Fruit fly (Drosophila melanogaster) whole organism, embryonic: ENCODE data around the gene CG16812.
A peak's percentile ranks its signal among the peaks of the same experiment; 100 is the strongest.

ENCODE experiments used
- Bteb2 ChIP-seq: fragments of 200-800 bp; sonication (Bioruptor generic); optimal IDR thresholded peaks from 2 replicates; lab custom pipeline; 2016; ENCODE audit warnings: missing biosample characterization, missing genetic modification characterization
- CG10147 ChIP-seq: fragments of 200-800 bp; sonication (Bioruptor generic); optimal IDR thresholded peaks from 2 replicates; lab custom pipeline; 2019; ENCODE audit warnings: missing biosample characterization, mild to moderate bottlenecking, missing genetic modification characterization, moderate library complexity
- CG10979 ChIP-seq: fragments of 200-800 bp; sonication (Bioruptor generic); optimal IDR thresholded peaks from 2 replicates; lab custom pipeline; 2018; ENCODE audit warnings: missing biosample characterization, mild to moderate bottlenecking, missing genetic modification characterization, moderate library complexity
- CG11456 ChIP-seq: fragments of 200-800 bp; sonication (Bioruptor generic); IDR thresholded peaks from 3 replicates; pipeline ENCODE4 v1.3.6; 2022; ENCODE audit warnings: missing biosample characterization, missing genetic modification characterization
- CG14667 ChIP-seq: fragments of 200-800 bp; sonication (Bioruptor generic); IDR thresholded peaks from 2 replicates; pipeline ENCODE4 v1.3.6; 2022; ENCODE audit warnings: missing biosample characterization, missing genetic modification characterization
- CG1529 ChIP-seq: fragments of 200-800 bp; sonication (Bioruptor generic); optimal IDR thresholded peaks from 3 replicates; lab custom pipeline; 2018; ENCODE audit warnings: missing biosample characterization, missing genetic modification characterization
- CG17328 ChIP-seq: fragments of 200-800 bp; sonication (Bioruptor generic); IDR thresholded peaks from 2 replicates; pipeline ENCODE4 v1.3.6; 2022; ENCODE audit warnings: missing biosample characterization, missing genetic modification characterization
- CG18262 ChIP-seq: fragments of 200-800 bp; optimal IDR thresholded peaks from 3 replicates; lab custom pipeline; 2019; ENCODE audit warnings: missing biosample characterization, mild to moderate bottlenecking, missing genetic modification characterization, moderate library complexity
- CG18764 ChIP-seq: fragments of 200-800 bp; sonication (Bioruptor generic); optimal IDR thresholded peaks from 3 replicates; lab custom pipeline; 2016; ENCODE audit warnings: missing biosample characterization, missing genetic modification characterization
- CG30020 ChIP-seq: fragments of 200-800 bp; optimal IDR thresholded peaks from 2 replicates; lab custom pipeline; 2019; ENCODE audit warnings: missing biosample characterization, mild to moderate bottlenecking, missing genetic modification characterization, moderate library complexity
- CG4404 ChIP-seq: fragments of 200-800 bp; sonication (Bioruptor generic); IDR thresholded peaks from 2 replicates; pipeline ENCODE4 v1.3.6; 2022; ENCODE audit warnings: missing biosample characterization, missing genetic modification characterization
- CG6654 ChIP-seq: fragments of 200-800 bp; sonication (Bioruptor generic); optimal IDR thresholded peaks from 2 replicates; lab custom pipeline; 2017; ENCODE audit warnings: missing biosample characterization, mild to moderate bottlenecking, missing genetic modification characterization
- CG6765 ChIP-seq: fragments of 200-800 bp; sonication (Bioruptor generic); optimal IDR thresholded peaks from 3 replicates; lab custom pipeline; 2017; ENCODE audit warnings: missing biosample characterization, mild to moderate bottlenecking, missing genetic modification characterization
- CG7987 ChIP-seq: fragments of 200-800 bp; sonication (Bioruptor generic); optimal IDR thresholded peaks from 2 replicates; lab custom pipeline; 2018; ENCODE audit warnings: missing biosample characterization, mild to moderate bottlenecking, missing genetic modification characterization, moderate library complexity
- CG9876 ChIP-seq: fragments of 200-800 bp; sonication (Bioruptor generic); optimal IDR thresholded peaks from 2 replicates; lab custom pipeline; 2016; ENCODE audit warnings: missing biosample characterization, missing genetic modification characterization
- Deaf1 ChIP-seq: fragments of 200-800 bp; optimal IDR thresholded peaks from 3 replicates; lab custom pipeline; 2019; ENCODE audit warnings: missing biosample characterization, mild to moderate bottlenecking, missing genetic modification characterization, moderate library complexity
- Doc3 ChIP-seq: fragments of 200-800 bp; sonication (Bioruptor generic); IDR thresholded peaks from 3 replicates; pipeline ENCODE4 v1.3.6; 2022; ENCODE audit warnings: missing biosample characterization, missing genetic modification characterization; ENCODE audit not compliant: partially characterized antibody
- Hey ChIP-seq: fragments of 200-800 bp; sonication (Bioruptor generic); optimal IDR thresholded peaks from 3 replicates; lab custom pipeline; 2018; ENCODE audit warnings: missing biosample characterization, mild to moderate bottlenecking, missing genetic modification characterization
- HmgZ ChIP-seq: fragments of 200-800 bp; sonication (Bioruptor generic); optimal IDR thresholded peaks from 2 replicates; lab custom pipeline; 2018; ENCODE audit warnings: missing biosample characterization, mild to moderate bottlenecking, missing genetic modification characterization
- Hmx ChIP-seq: fragments of 200-800 bp; sonication (Bioruptor generic); optimal IDR thresholded peaks from 2 replicates; lab custom pipeline; 2016; ENCODE audit warnings: missing biosample characterization, missing genetic modification characterization
- Hr51 ChIP-seq, 2 experiments: fragments of 200-800 bp; sonication (Bioruptor generic); optimal IDR thresholded peaks; 2 replicates in 1 of 2; 3 replicates in 1 of 2; lab custom pipeline; 2016 to 2018; ENCODE audit warnings: missing biosample characterization in 2 of 2, missing genetic modification characterization in 2 of 2, mild to moderate bottlenecking in 1 of 2, moderate library complexity in 1 of 2
- Lim3 ChIP-seq: fragments of 200-800 bp; sonication (Bioruptor generic); IDR thresholded peaks from 2 replicates; pipeline ENCODE4 v1.3.6; 2022; ENCODE audit warnings: missing biosample characterization, missing genetic modification characterization
- Meics ChIP-seq: fragments of 200-800 bp; sonication (Bioruptor generic); optimal IDR thresholded peaks from 2 replicates; lab custom pipeline; 2017; ENCODE audit warnings: missing biosample characterization, mild to moderate bottlenecking, missing genetic modification characterization
- Oaz ChIP-seq: fragments of 200-800 bp; sonication (Bioruptor generic); IDR thresholded peaks from 2 replicates; pipeline ENCODE4 v1.3.6; 2022; ENCODE audit warnings: missing biosample characterization, missing genetic modification characterization
- Rfx ChIP-seq: fragments of 200-800 bp; sonication (Bioruptor generic); IDR thresholded peaks from 2 replicates; pipeline ENCODE4 v1.3.6; 2022; ENCODE audit warnings: missing biosample characterization, missing genetic modification characterization
- ab ChIP-seq: fragments of 200-800 bp; sonication (Bioruptor generic); optimal IDR thresholded peaks from 2 replicates; lab custom pipeline; 2016; ENCODE audit warnings: missing biosample characterization, missing genetic modification characterization
- cad ChIP-seq: fragments of >200 bp; optimal IDR thresholded peaks from 2 replicates; lab custom pipeline; 2017; ENCODE audit warnings: missing biosample characterization, missing genetic modification characterization
- esg ChIP-seq: fragments of 200-800 bp; sonication (Bioruptor generic); conservative IDR thresholded peaks from 2 replicates; pipeline ENCODE4 v1.3.6; 2022; ENCODE audit warnings: missing biosample characterization, missing genetic modification characterization
- fd96Cb ChIP-seq: fragments of 200-800 bp; sonication (Bioruptor generic); optimal IDR thresholded peaks from 2 replicates; lab custom pipeline; 2018; ENCODE audit warnings: missing biosample characterization, mild to moderate bottlenecking, missing genetic modification characterization, moderate library complexity
- gsb ChIP-seq: fragments of 200-800 bp; sonication (Bioruptor generic); IDR thresholded peaks from 2 replicates; pipeline ENCODE4 v1.3.6; 2022; ENCODE audit warnings: missing biosample characterization, missing genetic modification characterization
- ham ChIP-seq: fragments of 200-800 bp; sonication (Bioruptor generic); IDR thresholded peaks from 2 replicates; pipeline ENCODE4 v1.3.6; 2022; ENCODE audit warnings: missing biosample characterization, missing genetic modification characterization
- her ChIP-seq: fragments of 200-800 bp; sonication (Bioruptor generic); optimal IDR thresholded peaks from 2 replicates; lab custom pipeline; 2016; ENCODE audit warnings: missing biosample characterization, missing genetic modification characterization
- hth ChIP-seq: fragments of >200 bp; optimal IDR thresholded peaks from 2 replicates; lab custom pipeline; 2017; ENCODE audit warnings: inconsistent platforms
- ken ChIP-seq: fragments of 200-800 bp; sonication (Bioruptor generic); IDR thresholded peaks from 3 replicates; pipeline ENCODE4 v1.3.6; 2022; ENCODE audit warnings: missing biosample characterization, missing genetic modification characterization
- kni ChIP-seq: fragments of 200-800 bp; sonication (Bioruptor generic); optimal IDR thresholded peaks from 3 replicates; lab custom pipeline; 2017; ENCODE audit warnings: mild to moderate bottlenecking, missing biosample characterization, missing genetic modification reagents, missing genetic modification characterization
- lola ChIP-seq, 3 experiments: fragments of >200 bp in 2 of 3; fragments of 200-800 bp in 1 of 3; sonication (Bioruptor generic) in 1 of 3; optimal IDR thresholded peaks; 2 replicates each; lab custom pipeline; 2017 to 2019; ENCODE audit warnings: missing biosample characterization in 3 of 3, missing genetic modification characterization in 3 of 3, mild to moderate bottlenecking in 1 of 3, moderate library complexity in 1 of 3
- mld ChIP-seq: fragments of 200-800 bp; sonication (Bioruptor generic); IDR thresholded peaks from 3 replicates; pipeline ENCODE4 v1.3.6; 2022; ENCODE audit warnings: missing biosample characterization, missing genetic modification characterization; ENCODE audit not compliant: partially characterized antibody
- nerfin-1 ChIP-seq: fragments of 200-800 bp; sonication (Bioruptor generic); optimal IDR thresholded peaks from 3 replicates; lab custom pipeline; 2019; ENCODE audit warnings: missing biosample characterization, mild to moderate bottlenecking, missing genetic modification characterization, moderate library complexity
- p53 ChIP-seq: fragments of 200-800 bp; sonication (Bioruptor generic); optimal IDR thresholded peaks from 2 replicates; lab custom pipeline; 2016; ENCODE audit warnings: missing biosample characterization, missing genetic modification characterization
- repo ChIP-seq: fragments of 200-800 bp; sonication (Bioruptor generic); optimal IDR thresholded peaks from 2 replicates; lab custom pipeline; 2016; ENCODE audit warnings: missing biosample characterization, missing genetic modification characterization
- schlank ChIP-seq: fragments of 200-800 bp; sonication (Bioruptor generic); optimal IDR thresholded peaks from 2 replicates; lab custom pipeline; 2018; ENCODE audit warnings: missing biosample characterization, mild to moderate bottlenecking, missing genetic modification characterization
- sens ChIP-seq: fragments of 200-800 bp; sonication (Bioruptor generic); peaks from one replicate; lab custom pipeline; 2016; ENCODE audit warnings: missing biosample characterization, missing genetic modification characterization
- seq ChIP-seq: fragments of 200-800 bp; sonication (Bioruptor generic); IDR thresholded peaks from 2 replicates; pipeline ENCODE4 v1.3.6; 2022; ENCODE audit warnings: missing biosample characterization, missing genetic modification characterization
- sna ChIP-seq: fragments of 200-800 bp; sonication (Bioruptor generic); IDR thresholded peaks from 2 replicates; pipeline ENCODE4 v1.3.6; 2022; ENCODE audit warnings: missing biosample characterization, missing genetic modification characterization; ENCODE audit not compliant: partially characterized antibody
- tgo ChIP-seq: fragments of 200-800 bp; sonication (Bioruptor generic); IDR thresholded peaks from 3 replicates; pipeline ENCODE4 v1.3.6; 2022; ENCODE audit warnings: missing biosample characterization, missing genetic modification characterization
- unpg ChIP-seq: fragments of 200-800 bp; sonication (Bioruptor generic); optimal IDR thresholded peaks from 3 replicates; lab custom pipeline; 2018; ENCODE audit warnings: missing biosample characterization, mild to moderate bottlenecking, missing genetic modification characterization, moderate library complexity
- vnd ChIP-seq: fragments of 200-800 bp; sonication (Bioruptor generic); IDR thresholded peaks from 3 replicates; pipeline ENCODE4 v1.3.6; 2022; ENCODE audit warnings: missing biosample characterization, missing genetic modification characterization; ENCODE audit not compliant: partially characterized antibody
- zfh2 ChIP-seq: fragments of 200-800 bp; sonication (Bioruptor generic); optimal IDR thresholded peaks from 2 replicates; lab custom pipeline; 2016; ENCODE audit warnings: missing biosample characterization, missing genetic modification characterization

Gene CG16812

dm6 chr2L:13222225-13222648, at the start of gene CG16812, which contains the start of gene Ski6 (continued):
- peak; percentile 82 for TF ChIP-seq nerfin-1 (tag; lab: Kevin White, UChicago)
- TF ChIP-seq vnd (GFP tag; lab: Robert Waterston, UW), result no peak
- no peak for TF ChIP-seq gsb
- peak; percentile 48 for TF ChIP-seq Meics
- TF ChIP-seq Hr51 (GFP tag; optimal IDR thresholded peaks at IDR 0.05; lab: Kevin White, UChicago), result no peak
- peak; percentile 52 for TF ChIP-seq Bteb2 (GFP tag; lab: Kevin White, UChicago)
- TF ChIP-seq ham (GFP tag; lab: Robert Waterston, UW), result no peak
- TF ChIP-seq her (GFP tag; lab: Kevin White, UChicago), result no peak
- no peak for TF ChIP-seq hth (lab: Kevin White, UChicago)
- TF ChIP-seq zfh2 (GFP tag; lab: Kevin White, UChicago), result peak; percentile 15
- TF ChIP-seq unpg (GFP tag; lab: Kevin White, UChicago), result no peak
- no peak; the same call in 2 of the 3 replicates for TF ChIP-seq Doc3 (GFP tag; lab: Robert Waterston, UW)
- TF ChIP-seq CG6654 (GFP tag; lab: Kevin White, UChicago), result no peak
- peak; percentile 47 for TF ChIP-seq CG18764 (GFP tag; lab: Kevin White, UChicago)
- TF ChIP-seq sna (GFP tag; lab: Robert Waterston, UW), result 0 out of 2 replicates have a peak, but pooled peaks have one; percentile 21
- TF ChIP-seq Rfx (GFP tag; lab: Robert Waterston, UW), result peak; percentile 73
- peak; percentile 58; the same call in 2 of the 3 replicates for TF ChIP-seq tgo (GFP tag; lab: Robert Waterston, UW)
- peak; percentile 43 for TF ChIP-seq esg (GFP tag; lab: Robert Waterston, UW)
- no peak for TF ChIP-seq Lim3 (GFP tag; lab: Robert Waterston, UW)
- TF ChIP-seq CG4404 (GFP tag; lab: Robert Waterston, UW), result peak; percentile 40; the same call in 1 of the 2 replicates
- TF ChIP-seq mld, result no peak
- TF ChIP-seq p53, result no peak
- TF ChIP-seq CG17328, result peak; percentile 68
- TF ChIP-seq Hey (tag; lab: Kevin White, UChicago), result no peak
- TF ChIP-seq schlank (tag; lab: Kevin White, UChicago), result no peak
- no peak for TF ChIP-seq repo (GFP tag; lab: Kevin White, UChicago)

dm6 chr2L:13176123-13176522, 46.3 kb upstream of the CG16812 start, which contains the start of gene CG43925:
Gene CG43925 (plus strand): TSS chr2L:13176423.
- 0 out of 3 replicates have a peak, but pooled peaks have one; percentile 23 for TF ChIP-seq ken (GFP tag; lab: Robert Waterston, UW)
- no peak for TF ChIP-seq Deaf1 (tag; lab: Kevin White, UChicago)

dm6 chr2L:13176701-13177249, 45.6 kb upstream of the CG16812 start, which contains the start of the genes Sfmbt and CG5439:
Gene Sfmbt (minus strand): TSS chr2L:13176785.
Gene CG5439 (plus strand): TSS chr2L:13177150.
- TF ChIP-seq CG6765 (GFP tag; lab: Kevin White, UChicago) (peak; percentile 16), CG30020 (tag; lab: Kevin White, UChicago) (peak; percentile 83), lola (GFP tag; optimal IDR thresholded peaks at IDR 0.05; lab: Kevin White, UChicago) (peak in 1 of 3 experiments; percentile 70), HmgZ (tag; lab: Kevin White, UChicago) (peak; percentile 84), Hmx (GFP tag; lab: Kevin White, UChicago) (peak; percentile 33), CG1529 (GFP tag; lab: Kevin White, UChicago) (no peak), CG11456 (GFP tag; lab: Robert Waterston, UW) (peak; percentile 81), fd96Cb (tag; lab: Kevin White, UChicago) (peak; percentile 48), CG10147 (GFP tag; lab: Kevin White, UChicago) (no peak), ham (GFP tag; lab: Robert Waterston, UW) (no peak), CG18262 (tag; lab: Kevin White, UChicago) (peak; percentile 79), zfh2 (GFP tag; lab: Kevin White, UChicago) (peak; percentile 94), CG10979 (tag; lab: Kevin White, UChicago) (peak; percentile 62), sens (peak; percentile 97), cad (GFP tag; lab: Kevin White, UChicago) (no peak), Oaz (GFP tag; lab: Robert Waterston, UW) (peak; percentile 9; the same call in 1 of the 2 replicates), ab (peak; percentile 54), kni (GFP tag; lab: Kevin White, UChicago) (no peak), CG14667 (peak; percentile 64; the same call in 1 of the 2 replicates), CG7987 (peak; percentile 15), CG9876 (GFP tag; lab: Kevin White, UChicago) (peak; percentile 69), seq (GFP tag; lab: Robert Waterston, UW) (no peak)
